Worm (Caenorhabditis elegans) whole organism, early embryonic: ENCODE measurements around the gene C30G4.2.

Experiments
- B0310.2 ChIP-seq: sonication (generic microtip); optimal IDR thresholded peaks from 2 replicates; lab custom pipeline; 2016; ENCODE audit warnings: mild to moderate bottlenecking, missing genetic modification characterization, missing compliant biosample characterization
- F13C5.2 ChIP-seq: sonication (generic microtip); optimal IDR thresholded peaks from 2 replicates; lab custom pipeline; 2017; ENCODE audit warnings: mild to moderate bottlenecking, missing genetic modification characterization, inconsistent platforms, missing compliant biosample characterization
- ama-1 ChIP-seq: fragments of 150-350 bp; optimal IDR thresholded peaks from 2 replicates; lab custom pipeline; 2014
- hnd-1 ChIP-seq: sonication (generic microtip); optimal IDR thresholded peaks from 2 replicates; lab custom pipeline; 2016; ENCODE audit warnings: missing genetic modification characterization, missing compliant biosample characterization
- pes-1 ChIP-seq: fragments of 200-800 bp; sonication (Bioruptor generic); IDR thresholded peaks from 2 replicates; pipeline ENCODE4 v1.3.6; 2022; ENCODE audit warnings: missing genetic modification reagents, missing genetic modification characterization, missing compliant biosample characterization

ce11 chrX:17030169-17030914 lies 15.1 kb downstream of the C30G4.2 start, which contains the start of gene ptrn-1:
- TF ChIP-seq pes-1 (GFP tag; lab: Robert Waterston, UW) (peak; percentile 17; the same call in 1 of the 2 replicates), B0310.2 (tag; lab: Kevin White, UChicago) (peak; percentile 53), hnd-1 (tag; lab: Kevin White, UChicago) (no peak), ama-1 (lab: Kevin White, UChicago) (no peak), F13C5.2 (peak; percentile 65)
